Fruit fly (Drosophila melanogaster): Measurements from ENCODE around the gene Arr2.

Gene Arr2

DNA sequence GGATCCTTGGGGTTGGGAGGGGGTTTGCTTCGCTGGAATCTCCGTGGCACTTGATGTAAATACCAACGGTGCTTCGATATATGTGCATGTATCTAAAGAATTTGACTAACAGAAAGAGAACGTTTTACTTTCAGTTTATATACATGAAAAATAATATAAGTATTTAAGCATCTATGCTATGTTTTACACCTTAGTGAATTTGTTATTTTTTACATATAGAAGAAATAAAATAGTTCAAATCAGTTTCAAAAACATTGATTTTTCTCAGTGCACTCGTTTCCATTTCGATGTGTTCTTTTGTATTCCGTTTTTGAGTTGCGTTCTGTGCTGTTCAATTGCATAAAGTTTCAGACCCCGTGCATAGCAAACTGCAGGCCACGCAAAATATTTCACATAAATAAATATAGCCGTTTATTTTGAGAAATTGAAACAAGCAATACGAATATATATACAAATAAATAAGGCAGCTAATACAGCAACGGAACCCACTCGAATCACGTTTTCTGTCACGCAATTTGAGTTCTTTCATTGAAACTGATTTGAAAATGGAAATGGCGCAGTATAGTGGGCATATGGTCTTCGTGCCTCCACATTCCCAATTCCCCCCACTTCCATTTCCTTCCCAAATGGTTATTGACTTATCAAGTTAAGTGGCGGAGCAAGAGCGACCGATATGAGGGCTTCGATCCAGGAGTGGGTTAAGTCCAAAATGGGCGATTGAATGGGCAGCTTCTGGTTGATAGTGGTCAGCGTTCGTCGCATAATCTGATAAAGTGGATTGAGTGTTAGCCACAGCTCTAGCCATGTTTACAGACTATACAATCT, 34.0 kb upstream of the Arr2 start:
- TF ChIP-seq CG7368 (GFP tag; optimal IDR thresholded peaks at IDR 0.05), result no peak
- no peak for TF ChIP-seq Lpt (GFP tag; optimal IDR thresholded peaks at IDR 0.05)
- TF ChIP-seq Ets21C (GFP tag; optimal IDR thresholded peaks at IDR 0.05), result no peak
- TF ChIP-seq CG6792 (GFP tag; optimal IDR thresholded peaks at IDR 0.05), result no peak
- no peak for TF ChIP-seq acj6 (GFP tag; optimal IDR thresholded peaks at IDR 0.05)
- peak; percentile 21 for TF ChIP-seq lz (GFP tag; optimal IDR thresholded peaks at IDR 0.05)
- TF ChIP-seq Met (GFP tag; optimal IDR thresholded peaks at IDR 0.05), result peak; percentile 6
- peak; percentile 6 for TF ChIP-seq Ets96B (tag; optimal IDR thresholded peaks at IDR 0.05)
- TF ChIP-seq CG10669 (GFP tag; optimal IDR thresholded peaks at IDR 0.05), result no peak
- peak; percentile 19 for TF ChIP-seq cyc (GFP tag; optimal IDR thresholded peaks at IDR 0.05)
- TF ChIP-seq eg (GFP tag; IDR thresholded peaks at IDR 0.05), result peak; percentile 33; the same call in 1 of the 3 replicates
- TF ChIP-seq topi (GFP tag; optimal IDR thresholded peaks at IDR 0.05), result peak; percentile 51
- TF ChIP-seq CG8119 (GFP tag; IDR thresholded peaks at IDR 0.05), result no peak
- peak; percentile 68 for TF ChIP-seq svp (GFP tag)
- TF ChIP-seq CG10631 (GFP tag; optimal IDR thresholded peaks at IDR 0.05), result peak; percentile 26
- TF ChIP-seq CG8632 (GFP tag; optimal IDR thresholded peaks at IDR 0.05), result no peak
- TF ChIP-seq CG11902 (GFP tag; optimal IDR thresholded peaks at IDR 0.05), result no peak
- TF ChIP-seq CG31627 (GFP tag; optimal IDR thresholded peaks at IDR 0.05), result no peak
- TF ChIP-seq CG9139 (GFP tag; optimal IDR thresholded peaks at IDR 0.05), result no peak
- TF ChIP-seq Sox15 (GFP tag; optimal IDR thresholded peaks at IDR 0.05), result no peak
- no peak for TF ChIP-seq CG6276 (GFP tag; optimal IDR thresholded peaks at IDR 0.05)
- no peak for TF ChIP-seq CG6163 (GFP tag; IDR thresholded peaks at IDR 0.05)
- TF ChIP-seq vri (GFP tag; optimal IDR thresholded peaks at IDR 0.05), result peak; percentile 60
- no peak for TF ChIP-seq fd59A (GFP tag; optimal IDR thresholded peaks at IDR 0.05)
- TF ChIP-seq CG8319 (GFP tag; optimal IDR thresholded peaks at IDR 0.05), result no peak
- no peak for TF ChIP-seq CG6854 (GFP tag; optimal IDR thresholded peaks at IDR 0.05)
- peak; percentile 4 for TF ChIP-seq Hr39 (GFP tag; optimal IDR thresholded peaks at IDR 0.05)
- no peak for TF ChIP-seq dsx (GFP tag; optimal IDR thresholded peaks at IDR 0.05; ENCODE audit: poor library complexity, severe bottlenecking)
- no peak for TF ChIP-seq Eip75B (GFP tag; optimal IDR thresholded peaks at IDR 0.05)
- no peak for TF ChIP-seq Smox (GFP tag; optimal IDR thresholded peaks at IDR 0.05)
- TF ChIP-seq esn (GFP tag; optimal IDR thresholded peaks at IDR 0.05), result peak; percentile 27
- TF ChIP-seq Sox14 (GFP tag; optimal IDR thresholded peaks at IDR 0.05), result no peak
- peak; percentile 67 for TF ChIP-seq Eip78C (GFP tag)

DNA sequence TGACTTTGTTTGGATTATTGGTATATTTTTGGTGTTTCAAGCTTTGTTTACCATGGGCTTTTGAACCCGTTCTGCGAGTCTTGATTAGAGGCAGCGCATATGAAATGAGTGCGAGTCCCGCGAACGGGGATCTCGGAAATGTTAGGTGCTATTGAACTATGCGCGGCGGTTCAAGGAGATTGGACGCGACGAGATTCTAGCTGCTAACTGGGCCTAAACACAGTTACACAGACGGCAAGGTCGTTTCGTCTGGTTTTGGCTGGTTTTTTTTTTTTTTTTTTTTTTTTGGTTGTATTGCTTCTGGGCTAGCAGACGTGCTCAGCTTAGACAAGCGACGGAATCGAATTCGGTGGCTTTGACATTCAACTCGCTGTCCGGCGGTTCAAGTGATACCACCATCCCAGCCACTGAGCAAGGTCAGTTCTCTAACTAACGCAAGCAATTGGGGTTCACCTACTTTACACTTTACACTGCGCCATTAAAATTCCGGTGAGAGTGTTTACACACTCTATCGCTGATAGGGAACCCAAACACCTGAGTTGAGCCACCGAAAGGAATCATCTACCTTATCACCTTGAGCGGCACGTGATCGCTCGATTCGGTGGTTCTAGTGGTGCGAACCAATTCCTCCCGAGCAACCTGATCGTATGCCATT, 33.3 kb upstream of the Arr2 start:
- TF ChIP-seq dac (GFP tag; optimal IDR thresholded peaks at IDR 0.05), result no peak
- TF ChIP-seq Eip93F (GFP tag; optimal IDR thresholded peaks at IDR 0.05), result no peak
- TF ChIP-seq CG8319 (GFP tag; optimal IDR thresholded peaks at IDR 0.05), result no peak
- peak; percentile 47 for TF ChIP-seq fkh (GFP tag; optimal IDR thresholded peaks at IDR 0.05)
- TF ChIP-seq fd85E (GFP tag; optimal IDR thresholded peaks at IDR 0.05), result no peak

DNA sequence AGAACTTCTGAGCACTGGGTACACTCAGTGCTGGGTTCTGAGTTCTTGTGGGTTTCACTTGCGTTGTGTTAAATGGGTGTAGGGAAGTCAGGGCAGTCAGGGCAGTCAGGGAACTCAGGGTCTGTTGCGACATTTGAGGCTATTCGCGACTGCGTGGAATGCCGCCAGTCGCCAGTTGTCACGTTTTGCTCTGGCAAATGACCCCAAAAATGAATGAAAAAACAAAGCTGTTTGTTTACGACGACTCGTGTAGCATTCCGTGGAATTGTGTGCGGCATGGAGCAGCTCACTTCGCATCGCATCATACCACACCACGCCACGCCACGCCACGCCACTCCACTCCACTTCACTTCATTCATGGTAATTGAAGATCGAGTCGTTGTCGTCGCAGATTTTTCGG, 32.5 kb upstream of the Arr2 start:
- no peak for TF ChIP-seq CG34406 (GFP tag; optimal IDR thresholded peaks at IDR 0.05)
- TF ChIP-seq Eip78C (GFP tag), result peak; percentile 33
- TF ChIP-seq eg (GFP tag; IDR thresholded peaks at IDR 0.05), result 0 out of 3 replicates have a peak, but pooled peaks have one; percentile 27
- peak; percentile 83 for TF ChIP-seq svp (GFP tag)
- TF ChIP-seq CG9139 (GFP tag; optimal IDR thresholded peaks at IDR 0.05), result no peak
- no peak for TF ChIP-seq CG10631 (GFP tag; optimal IDR thresholded peaks at IDR 0.05)

All from whole organism, prepupa.